Worm (Caenorhabditis elegans) whole organism, L1 larva: Measurements from ENCODE around the gene srbc-67.
"Not testable (repeated sequence)": the region's sequence is repeated elsewhere in the genome, so short reads cannot be mapped to it uniquely, and the experiment has no call there.

Experiments used
- C16A3.4 ChIP-seq: fragments of 150-350 bp; optimal IDR thresholded peaks from 2 replicates; lab custom pipeline; 2014; ENCODE audit warnings: missing biosample characterization, missing genetic modification characterization
- F16B12.6 ChIP-seq: fragments of 150-350 bp; optimal IDR thresholded peaks from 2 replicates; lab custom pipeline; 2014; ENCODE audit warnings: missing biosample characterization, missing genetic modification characterization
- Y116A8C.19 ChIP-seq: sonication (generic microtip); optimal IDR thresholded peaks from 2 replicates; lab custom pipeline; 2016; ENCODE audit warnings: missing compliant biosample characterization, missing genetic modification characterization, borderline replicate concordance
- blmp-1 ChIP-seq: fragments of 150-350 bp; optimal IDR thresholded peaks from 2 replicates; lab custom pipeline; 2014; ENCODE audit warnings: missing biosample characterization, missing genetic modification characterization
- dpl-1 ChIP-seq, 3 experiments: fragments of 150-350 bp in 2 of 3; sonication (generic microtip) in 1 of 3; optimal IDR thresholded peaks; 2 replicates each; lab custom pipeline; 2014 to 2017; ENCODE audit warnings: missing biosample characterization in 3 of 3, missing genetic modification characterization in 3 of 3, missing genetic modification reagents in 3 of 3
- efl-3 ChIP-seq: fragments of 200-800 bp; sonication (Bioruptor generic); optimal IDR thresholded peaks from 2 replicates; lab custom pipeline; 2018; ENCODE audit warnings: mild to moderate bottlenecking, missing genetic modification characterization, missing compliant biosample characterization
- elt-2 ChIP-seq: sonication (generic microtip); optimal IDR thresholded peaks from 2 replicates; lab custom pipeline; 2016; ENCODE audit warnings: missing genetic modification characterization, mild to moderate bottlenecking, inconsistent platforms, missing compliant biosample characterization, missing genetic modification reagents
- elt-3 ChIP-seq, 6 experiments: fragments of 150-350 bp in 1 of 6; sonication (generic microtip); optimal IDR thresholded peaks; 2 replicates each; lab custom pipeline; 2017 to 2018; ENCODE audit warnings: missing biosample characterization in 6 of 6, missing genetic modification characterization in 6 of 6, inconsistent platforms in 1 of 6
- ets-5 ChIP-seq: fragments of 200-800 bp; sonication (Bioruptor generic); IDR thresholded peaks from 2 replicates; pipeline ENCODE4 v1.3.6; 2022; ENCODE audit warnings: missing genetic modification characterization, missing compliant biosample characterization
- fos-1 ChIP-seq: fragments of 150-350 bp; optimal IDR thresholded peaks from 2 replicates; lab custom pipeline; 2014; ENCODE audit warnings: missing biosample characterization, missing genetic modification characterization
- grh-1 ChIP-seq: fragments of 200-800 bp; sonication (Bioruptor generic); IDR thresholded peaks from 2 replicates; pipeline ENCODE4 v1.3.6; 2022; ENCODE audit warnings: missing genetic modification reagents, missing genetic modification characterization, missing compliant biosample characterization
- hlh-17 ChIP-seq: fragments of 200-800 bp; sonication (Bioruptor generic); optimal IDR thresholded peaks from 2 replicates; lab custom pipeline; 2018; ENCODE audit warnings: missing genetic modification characterization, mild to moderate bottlenecking, missing compliant biosample characterization, moderate library complexity, borderline replicate concordance
- isw-1 ChIP-seq: fragments of 200-800 bp; sonication (Bioruptor generic); IDR thresholded peaks from 2 replicates; pipeline ENCODE4 v1.3.6; 2022; ENCODE audit warnings: missing genetic modification characterization, missing compliant biosample characterization
- jun-1 ChIP-seq: fragments of 150-350 bp; optimal IDR thresholded peaks from 2 replicates; lab custom pipeline; 2014; ENCODE audit warnings: missing biosample characterization, missing genetic modification reagents, missing genetic modification characterization
- lin-14 ChIP-seq: fragments of 200-800 bp; sonication (Bioruptor generic); optimal IDR thresholded peaks from 2 replicates; lab custom pipeline; 2018; ENCODE audit warnings: mild to moderate bottlenecking, missing genetic modification characterization, moderate library complexity, missing compliant biosample characterization
- lin-15B ChIP-seq: fragments of 150-350 bp; sonication (generic microtip); optimal IDR thresholded peaks from 3 replicates; lab custom pipeline; 2014; ENCODE audit warnings: missing biosample characterization, missing genetic modification characterization
- lin-35 ChIP-seq, 2 experiments: fragments of 150-350 bp; optimal IDR thresholded peaks; 2 replicates each; lab custom pipeline; 2014; ENCODE audit warnings: missing biosample characterization in 2 of 2, missing genetic modification characterization in 2 of 2, missing genetic modification reagents in 2 of 2
- lin-39 ChIP-seq: fragments of 150-350 bp; optimal IDR thresholded peaks from 2 replicates; lab custom pipeline; 2014; ENCODE audit warnings: missing biosample characterization, missing genetic modification reagents, missing genetic modification characterization
- lir-3 ChIP-seq: sonication (generic microtip); optimal IDR thresholded peaks from 2 replicates; lab custom pipeline; 2016; ENCODE audit warnings: mild to moderate bottlenecking, missing genetic modification characterization, moderate library complexity, missing compliant biosample characterization; ENCODE audit not compliant: poor library complexity
- lsy-2 ChIP-seq, 2 experiments: fragments of 150-350 bp; optimal IDR thresholded peaks; 2 replicates each; lab custom pipeline; 2014; ENCODE audit warnings: missing biosample characterization in 2 of 2, missing genetic modification characterization in 2 of 2
- mef-2 ChIP-seq: fragments of 150-350 bp; optimal IDR thresholded peaks from 2 replicates; lab custom pipeline; 2014; ENCODE audit warnings: missing biosample characterization, missing genetic modification characterization
- mep-1 ChIP-seq: fragments of 150-350 bp; optimal IDR thresholded peaks from 2 replicates; lab custom pipeline; 2014; ENCODE audit warnings: missing biosample characterization, missing genetic modification characterization
- nhr-11 ChIP-seq: fragments of 150-350 bp; optimal IDR thresholded peaks from 2 replicates; lab custom pipeline; 2014; ENCODE audit warnings: missing biosample characterization, missing genetic modification characterization
- nhr-20 ChIP-seq: sonication (generic microtip); optimal IDR thresholded peaks from 2 replicates; lab custom pipeline; 2016; ENCODE audit warnings: mild to moderate bottlenecking, missing genetic modification characterization, missing compliant biosample characterization
- nhr-84 ChIP-seq: sonication (generic microtip); optimal IDR thresholded peaks from 2 replicates; lab custom pipeline; 2017; ENCODE audit warnings: missing biosample characterization, missing genetic modification characterization
- nhr-85 ChIP-seq: sonication (generic microtip); peaks from one replicate; lab custom pipeline; 2016; ENCODE audit warnings: missing genetic modification characterization, inconsistent platforms, missing compliant biosample characterization
- nhr-90 ChIP-seq: sonication (generic microtip); optimal IDR thresholded peaks from 2 replicates; lab custom pipeline; 2016; ENCODE audit warnings: mild to moderate bottlenecking, missing genetic modification characterization, missing compliant biosample characterization; ENCODE audit not compliant: poor library complexity
- pag-3 ChIP-seq: sonication (generic microtip); optimal IDR thresholded peaks from 2 replicates; lab custom pipeline; 2017; ENCODE audit warnings: missing genetic modification characterization, mild to moderate bottlenecking, missing compliant biosample characterization, antibody characterized with exemption, borderline replicate concordance; ENCODE audit not compliant: insufficient read depth
- pax-3 ChIP-seq: fragments of 200-800 bp; sonication (Bioruptor generic); optimal IDR thresholded peaks from 2 replicates; lab custom pipeline; 2018; ENCODE audit warnings: mild to moderate bottlenecking, missing genetic modification characterization, moderate library complexity, missing compliant biosample characterization
- pqm-1 ChIP-seq: sonication (generic microtip); optimal IDR thresholded peaks from 3 replicates; lab custom pipeline; 2017; ENCODE audit warnings: missing biosample characterization, missing genetic modification characterization
- skn-1 ChIP-seq: fragments of 150-350 bp; optimal IDR thresholded peaks from 2 replicates; lab custom pipeline; 2014; ENCODE audit warnings: missing biosample characterization, missing genetic modification characterization
- tbx-2 ChIP-seq: sonication (generic microtip); optimal IDR thresholded peaks from 2 replicates; lab custom pipeline; 2016; ENCODE audit warnings: missing genetic modification characterization, missing compliant biosample characterization
- tlp-1 ChIP-seq: fragments of 150-350 bp; optimal IDR thresholded peaks from 2 replicates; lab custom pipeline; 2014; ENCODE audit warnings: missing biosample characterization, missing genetic modification characterization
- unc-30 ChIP-seq: sonication (generic microtip); optimal IDR thresholded peaks from 2 replicates; lab custom pipeline; 2017; ENCODE audit warnings: missing biosample characterization, missing genetic modification characterization
- unc-86 ChIP-seq: sonication (generic microtip); optimal IDR thresholded peaks from 2 replicates; lab custom pipeline; 2016; ENCODE audit warnings: missing genetic modification characterization, missing compliant biosample characterization
- unc-98 ChIP-seq: fragments of 200-800 bp; sonication (Bioruptor generic); IDR thresholded peaks from 2 replicates; pipeline ENCODE4 v1.3.6; 2022; ENCODE audit warnings: missing genetic modification characterization, missing compliant biosample characterization
- vab-15 ChIP-seq: sonication (generic microtip); optimal IDR thresholded peaks from 2 replicates; lab custom pipeline; 2017; ENCODE audit warnings: missing genotype, mild to moderate bottlenecking, missing genetic modification characterization, missing compliant biosample characterization
- zip-4 ChIP-seq: fragments of 200-800 bp; sonication (Bioruptor generic); optimal IDR thresholded peaks from 2 replicates; lab custom pipeline; 2018; ENCODE audit warnings: mild to moderate bottlenecking, missing genetic modification characterization, moderate library complexity, missing compliant biosample characterization
- ztf-11 ChIP-seq, 2 experiments: sonication (generic microtip); optimal IDR thresholded peaks; 2 replicates each; lab custom pipeline; 2016 to 2017; ENCODE audit warnings: missing genetic modification characterization in 2 of 2, missing biosample characterization in 1 of 2, missing compliant biosample characterization in 1 of 2

srbc-67 gene

ce11 chrV:3506252-3506651 lies 34.8 kb downstream of the srbc-67 start, which contains the start of gene ugt-64:
Gene ugt-64 (minus strand): TSS chrV:3506352.
- not testable (repeated sequence) for TF ChIP-seq lir-3 (tag; lab: Kevin White, UChicago); mef-2 (tag; lab: Kevin White, UChicago); grh-1 (GFP tag; lab: Robert Waterston, UW)

ce11 chrV:3505745-3506144 lies 35.3 kb downstream of the srbc-67 start:
- TF ChIP-seq efl-3 (GFP tag; lab: Kevin White, UChicago) (no peak), nhr-84 (no peak), nhr-11 (tag; lab: Kevin White, UChicago) (no peak), vab-15 (tag; lab: Kevin White, UChicago) (no peak), unc-98 (GFP tag; lab: Robert Waterston, UW) (no peak), lin-35 (GFP tag; optimal IDR thresholded peaks at IDR 0.05; lab: Kevin White, UChicago) (peak in 1 of 2 experiments; percentile 28), lsy-2 (tag; optimal IDR thresholded peaks at IDR 0.05; lab: Kevin White, UChicago) (no peak), C16A3.4 (no peak), pax-3 (tag; lab: Kevin White, UChicago) (no peak), elt-3 (tag; optimal IDR thresholded peaks at IDR 0.05; lab: Kevin White, UChicago) (peak in 4 of 6 experiments; percentile 7 to 79 (median 54)), mef-2 (tag; lab: Kevin White, UChicago) (no peak), elt-2 (tag; lab: Kevin White, UChicago) (peak; percentile 91), ets-5 (GFP tag; lab: Robert Waterston, UW) (no peak), nhr-90 (tag; lab: Kevin White, UChicago) (peak; percentile 28), dpl-1 (GFP tag; optimal IDR thresholded peaks at IDR 0.05; lab: Kevin White, UChicago) (peak in 1 of 3 experiments; percentile 17), unc-86 (tag; lab: Kevin White, UChicago) (no peak), blmp-1 (tag; lab: Kevin White, UChicago) (peak; percentile 86), tlp-1 (peak; percentile 48), jun-1 (tag; lab: Kevin White, UChicago) (no peak), isw-1 (no peak), lin-14 (GFP tag; lab: Kevin White, UChicago) (no peak), mep-1 (tag; lab: Kevin White, UChicago) (peak; percentile 0), skn-1 (peak; percentile 40), pqm-1 (peak; percentile 47), ztf-11 (tag; optimal IDR thresholded peaks at IDR 0.05; lab: Kevin White, UChicago) (no peak), lin-15B (tag; lab: Kevin White, UChicago) (no peak), nhr-85 (tag; lab: Kevin White, UChicago) (peak; percentile 74), lin-39 (tag; lab: Kevin White, UChicago) (no peak), unc-30 (no peak), nhr-20 (tag; lab: Kevin White, UChicago) (peak; percentile 84), hlh-17 (GFP tag; lab: Kevin White, UChicago) (no peak), Y116A8C.19 (tag; lab: Kevin White, UChicago) (no peak), F16B12.6 (tag; lab: Kevin White, UChicago) (no peak), lir-3 (tag; lab: Kevin White, UChicago) (no peak)

- no peak for TF ChIP-seq nhr-20 (tag; lab: Kevin White, UChicago)
- TF ChIP-seq fos-1 (tag; lab: Kevin White, UChicago), result no peak
- TF ChIP-seq, all 84 proteins: peak for 0
These were observed 39.0 kb downstream of the srbc-67 start, which contains the start of the genes C07G3.8 and C07G3.10 for ce11 chrV:3502038-3502437. Gene C07G3.8 (minus strand): TSS chrV:3502138. Gene C07G3.10 (plus strand): TSS chrV:3502307.

- TF ChIP-seq nhr-90 (tag; lab: Kevin White, UChicago), result no peak
- TF ChIP-seq zip-4 (GFP tag; lab: Kevin White, UChicago), result no peak
- TF ChIP-seq tbx-2 (tag; lab: Kevin White, UChicago), result no peak
- no peak for TF ChIP-seq unc-30
- TF ChIP-seq pag-3 (tag; lab: Kevin White, UChicago), result no peak
These were observed 44.1 kb downstream of the srbc-67 start, which contains the start of gene C07G3.15 for ce11 chrV:3496880-3497279. Gene C07G3.15 (minus strand): TSS chrV:3496980.
